Worm (Caenorhabditis elegans): ENCODE measurements around the gene str-238.

The str-238 gene

ce11 chrV:774875-775359 is 10.1 kb downstream of the str-238 start, which contains the start of gene srbc-58 (continued):
- TF ChIP-seq ztf-11 (tag; optimal IDR thresholded peaks at IDR 0.05) = no peak
- TF ChIP-seq sdz-12 (GFP tag; optimal IDR thresholded peaks at IDR 0.05) = no peak
- no peak for TF ChIP-seq mes-2 (tag; optimal IDR thresholded peaks at IDR 0.05; ENCODE audit: poor library complexity, severe bottlenecking)
- TF ChIP-seq pqm-1 (tag; optimal IDR thresholded peaks at IDR 0.05) = no peak
- TF ChIP-seq ctbp-1 (GFP tag; IDR thresholded peaks at IDR 0.05) = 0 out of 2 replicates have a peak, but pooled peaks have one; percentile 21
- no peak for TF ChIP-seq F10B5.3 (tag; optimal IDR thresholded peaks at IDR 0.05)
- no peak for TF ChIP-seq snpc-4 (tag; optimal IDR thresholded peaks at IDR 0.05)
- TF ChIP-seq jun-1 (tag; optimal IDR thresholded peaks at IDR 0.05) = no peak
- TF ChIP-seq F49E8.2 (tag; optimal IDR thresholded peaks at IDR 0.05; ENCODE audit: borderline replicate concordance) = peak; percentile 86
- no peak for TF ChIP-seq mdl-1 (tag; optimal IDR thresholded peaks at IDR 0.05)
- no peak for TF ChIP-seq ceh-62 (tag; optimal IDR thresholded peaks at IDR 0.05)
- peak; percentile 87 for TF ChIP-seq lin-38 (GFP tag; IDR thresholded peaks at IDR 0.05)
- no peak for TF ChIP-seq madf-5 (GFP tag; IDR thresholded peaks at IDR 0.05)
- no peak for TF ChIP-seq skn-1 (tag; optimal IDR thresholded peaks at IDR 0.05)
- TF ChIP-seq zip-11 (GFP tag; IDR thresholded peaks at IDR 0.05) = no peak
- TF ChIP-seq ceh-32 (tag; optimal IDR thresholded peaks at IDR 0.05; ENCODE audit: poor library complexity) = no peak
- TF ChIP-seq nhr-237 (tag; optimal IDR thresholded peaks at IDR 0.05) = no peak
- TF ChIP-seq T26A8.4 (GFP tag; IDR thresholded peaks at IDR 0.05) = 0 out of 2 replicates have a peak, but pooled peaks have one; percentile 63
- TF ChIP-seq ama-1 (optimal IDR thresholded peaks at IDR 0.05) = peak; percentile 69
- TF ChIP-seq dmd-6 (GFP tag; IDR thresholded peaks at IDR 0.05) = no peak
- no peak for TF ChIP-seq daf-19 (GFP tag; conservative IDR thresholded peaks at IDR 0.05)
- TF ChIP-seq Y48G9A.11 (GFP tag; IDR thresholded peaks at IDR 0.05) = no peak
- no peak for TF ChIP-seq nhr-76 (tag; optimal IDR thresholded peaks at IDR 0.05)
- TF ChIP-seq daf-12 (tag; optimal IDR thresholded peaks at IDR 0.05) = no peak
- no peak for TF ChIP-seq spr-3 (GFP tag; optimal IDR thresholded peaks at IDR 0.05)
- TF ChIP-seq mdt-29 (GFP tag; IDR thresholded peaks at IDR 0.05) = no peak
- TF ChIP-seq nhr-41 (GFP tag; IDR thresholded peaks at IDR 0.05) = no peak
- TF ChIP-seq tra-1 (GFP tag; IDR thresholded peaks at IDR 0.05) = no peak
- TF ChIP-seq T20F7.1 (GFP tag; optimal IDR thresholded peaks at IDR 0.05) = no peak
- TF ChIP-seq mxl-2 (GFP tag; conservative IDR thresholded peaks at IDR 0.05) = no peak
- no peak for TF ChIP-seq lim-7 (GFP tag; IDR thresholded peaks at IDR 0.05)
- 0 out of 2 replicates have a peak, but pooled peaks have one; percentile 38 for TF ChIP-seq nhr-42 (GFP tag; IDR thresholded peaks at IDR 0.05)
- no peak for TF ChIP-seq nhr-25 (tag; optimal IDR thresholded peaks at IDR 0.05; ENCODE audit: borderline replicate concordance, insufficient read depth)
- TF ChIP-seq zip-2 (tag; optimal IDR thresholded peaks at IDR 0.05) = no peak
- no peak for TF ChIP-seq nhr-6 (tag; optimal IDR thresholded peaks at IDR 0.05)
- TF ChIP-seq ceh-82 (tag; optimal IDR thresholded peaks at IDR 0.05) = no peak
- TF ChIP-seq dpl-1 (GFP tag; optimal IDR thresholded peaks at IDR 0.05) = no peak
- TF ChIP-seq fos-1 (tag; optimal IDR thresholded peaks at IDR 0.05) = no peak
- TF ChIP-seq php-3 (GFP tag; IDR thresholded peaks at IDR 0.05) = no peak
- no peak for TF ChIP-seq zfp-3 (GFP tag; conservative IDR thresholded peaks at IDR 0.05)
- peak; percentile 70 for TF ChIP-seq arid-1 (GFP tag; conservative IDR thresholded peaks at IDR 0.05)
- TF ChIP-seq daf-8 (GFP tag; IDR thresholded peaks at IDR 0.05) = no peak
- no peak for TF ChIP-seq hlh-30 (tag; optimal IDR thresholded peaks at IDR 0.05; ENCODE audit: insufficient read depth)
- no peak for TF ChIP-seq lin-15B (tag; optimal IDR thresholded peaks at IDR 0.05)
- no peak for TF ChIP-seq ceh-44 (GFP tag; IDR thresholded peaks at IDR 0.05)
- no peak for TF ChIP-seq mep-1 (tag; optimal IDR thresholded peaks at IDR 0.05)
- no peak for TF ChIP-seq duxl-1 (tag; optimal IDR thresholded peaks at IDR 0.05; ENCODE audit: poor library complexity)
- no peak for TF ChIP-seq nhr-10 (tag; optimal IDR thresholded peaks at IDR 0.05)
